Worm (Caenorhabditis elegans): ENCODE data around the gene cah-2.

DNA sequence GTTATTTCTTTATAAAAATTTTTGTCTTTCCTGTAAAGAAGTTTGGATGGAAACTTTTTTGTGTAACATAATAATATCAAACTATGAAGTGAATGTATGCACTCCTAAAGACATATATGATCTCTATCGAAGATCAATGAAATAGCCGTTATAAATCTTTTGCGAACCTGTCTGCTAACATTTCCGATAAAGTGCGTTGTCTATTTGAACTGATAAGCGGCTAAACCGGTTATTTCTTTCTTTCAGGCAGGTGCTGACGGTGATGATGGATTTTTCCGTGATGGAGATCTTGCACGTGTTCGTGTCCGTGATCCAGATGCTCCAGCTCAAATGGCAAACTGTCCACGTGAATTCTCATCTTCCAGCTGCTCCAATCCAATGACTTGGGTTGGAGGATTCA lies 48.6 kb upstream of the cah-2 start:
- no peak for TF ChIP-seq F13H6.1 (tag; optimal IDR thresholded peaks at IDR 0.05)
- no peak for TF ChIP-seq ceh-9 (tag; optimal IDR thresholded peaks at IDR 0.05)
- TF ChIP-seq ref-2 (tag; optimal IDR thresholded peaks at IDR 0.05): no peak
- no peak for TF ChIP-seq hlh-8 (tag; optimal IDR thresholded peaks at IDR 0.05)
- no peak for TF ChIP-seq fax-1 (tag; optimal IDR thresholded peaks at IDR 0.05)

All from whole organism, late embryonic.